Worm (Caenorhabditis elegans) whole organism, young adult: ENCODE data around the gene unc-27.

Experiments
- aptf-3 ChIP-seq: fragments of 200-800 bp; sonication (Bioruptor generic); IDR thresholded peaks from 2 replicates; pipeline ENCODE4 v1.3.6; 2022; ENCODE audit warnings: missing genetic modification characterization, missing compliant biosample characterization
- attf-3 ChIP-seq: fragments of 200-800 bp; sonication (Bioruptor generic); conservative IDR thresholded peaks from 2 replicates; pipeline ENCODE4 v1.3.6; 2022; ENCODE audit warnings: missing genetic modification reagents, missing genetic modification characterization, missing compliant biosample characterization
- ceh-79 ChIP-seq: sonication (generic microtip); optimal IDR thresholded peaks from 2 replicates; lab custom pipeline; 2017; ENCODE audit warnings: mild to moderate bottlenecking, missing genetic modification characterization, missing compliant biosample characterization
- him-1 ChIP-seq: sonication (generic microtip); optimal IDR thresholded peaks from 2 replicates; lab custom pipeline; 2016; ENCODE audit warnings: missing genotype, missing genetic modification reagents, missing genetic modification characterization, missing compliant biosample characterization
- hsf-1 ChIP-seq: fragments of 200-800 bp; sonication (Bioruptor generic); IDR thresholded peaks from 2 replicates; pipeline ENCODE4 v1.3.6; 2022; ENCODE audit warnings: missing genetic modification reagents, missing genetic modification characterization, missing compliant biosample characterization
- lir-1 ChIP-seq: fragments of 200-800 bp; sonication (Bioruptor generic); conservative IDR thresholded peaks from 2 replicates; pipeline ENCODE4 v1.3.6; 2022; ENCODE audit warnings: missing genetic modification reagents, missing genetic modification characterization, missing compliant biosample characterization
- nhr-120 ChIP-seq: fragments of 200-800 bp; sonication (Bioruptor generic); IDR thresholded peaks from 2 replicates; pipeline ENCODE4 v1.3.6; 2022; ENCODE audit warnings: missing genetic modification characterization, missing compliant biosample characterization
- pbrm-1 ChIP-seq: fragments of 200-800 bp; sonication (Bioruptor generic); IDR thresholded peaks from 2 replicates; pipeline ENCODE4 v1.3.6; 2022; ENCODE audit warnings: missing genetic modification reagents, missing genetic modification characterization, missing compliant biosample characterization
- sea-2 ChIP-seq: fragments of 200-800 bp; sonication (Bioruptor generic); IDR thresholded peaks from 2 replicates; pipeline ENCODE4 v1.3.6; 2022; ENCODE audit warnings: missing genetic modification characterization, missing compliant biosample characterization
- unc-62 ChIP-seq: fragments of 150-350 bp; optimal IDR thresholded peaks from 2 replicates; lab custom pipeline; 2014; ENCODE audit warnings: missing biosample characterization, missing genetic modification reagents, missing genetic modification characterization

ce11 chrX:8784234-8784633 is 5.0 kb upstream of the unc-27 start, which contains the start of gene ZK721.3:
- TF ChIP-seq him-1 (no peak), nhr-120 (GFP tag; lab: Robert Waterston, UW) (no peak), unc-62 (GFP tag; lab: Kevin White, UChicago) (no peak), aptf-3 (GFP tag; lab: Robert Waterston, UW) (no peak), lir-1 (GFP tag; lab: Robert Waterston, UW) (no peak), ceh-79 (tag; lab: Kevin White, UChicago) (no peak), attf-3 (GFP tag; lab: Robert Waterston, UW) (no peak), hsf-1 (GFP tag; lab: Robert Waterston, UW) (no peak), sea-2 (GFP tag; lab: Robert Waterston, UW) (no peak), pbrm-1 (GFP tag; lab: Robert Waterston, UW) (no peak)
